Worm (Caenorhabditis elegans) whole organism, midembryonic: ENCODE results near the gene T03G11.9.

Experiments used
- T22C8.4 ChIP-seq: fragments of 200-800 bp; sonication (Bioruptor generic); IDR thresholded peaks from 2 replicates; pipeline ENCODE4 v1.3.6; 2022; ENCODE audit warnings: missing genetic modification characterization, missing compliant biosample characterization
- cog-1 ChIP-seq: sonication (generic microtip); optimal IDR thresholded peaks from 2 replicates; lab custom pipeline; 2016; ENCODE audit warnings: missing genetic modification characterization, missing compliant biosample characterization
- flt-1 ChIP-seq: fragments of 200-800 bp; sonication (Bioruptor generic); IDR thresholded peaks from 2 replicates; pipeline ENCODE4 v1.3.6; 2022; ENCODE audit warnings: missing genetic modification characterization, missing compliant biosample characterization
- klf-2 ChIP-seq: fragments of 200-800 bp; sonication (Bioruptor generic); conservative IDR thresholded peaks from 2 replicates; pipeline ENCODE4 v1.3.6; 2022; ENCODE audit warnings: missing genetic modification reagents, missing genetic modification characterization, missing compliant biosample characterization
- med-1 ChIP-seq: sonication (generic microtip); optimal IDR thresholded peaks from 2 replicates; lab custom pipeline; 2017; ENCODE audit warnings: missing genetic modification characterization, mild to moderate bottlenecking, missing compliant biosample characterization, antibody characterized with exemption, missing genetic modification reagents; ENCODE audit not compliant: insufficient read depth
- ref-1 ChIP-seq: fragments of 200-800 bp; sonication (Bioruptor generic); conservative IDR thresholded peaks from 2 replicates; pipeline ENCODE4 v1.3.6; 2022; ENCODE audit warnings: missing genetic modification reagents, missing genetic modification characterization, missing compliant biosample characterization
- tab-1 ChIP-seq: fragments of 200-800 bp; sonication (Bioruptor generic); IDR thresholded peaks from 2 replicates; pipeline ENCODE4 v1.3.6; 2022; ENCODE audit warnings: missing genetic modification characterization, missing compliant biosample characterization
- ztf-23 ChIP-seq: fragments of 200-800 bp; sonication (Bioruptor generic); IDR thresholded peaks from 2 replicates; pipeline ENCODE4 v1.3.6; 2022; ENCODE audit warnings: missing genetic modification reagents, missing genetic modification characterization, missing compliant biosample characterization
- ztf-29 ChIP-seq: fragments of 200-800 bp; sonication (Bioruptor generic); IDR thresholded peaks from 2 replicates; pipeline ENCODE4 v1.3.6; 2022; ENCODE audit warnings: missing genetic modification reagents, missing genetic modification characterization, missing compliant biosample characterization

Gene T03G11.9

DNA sequence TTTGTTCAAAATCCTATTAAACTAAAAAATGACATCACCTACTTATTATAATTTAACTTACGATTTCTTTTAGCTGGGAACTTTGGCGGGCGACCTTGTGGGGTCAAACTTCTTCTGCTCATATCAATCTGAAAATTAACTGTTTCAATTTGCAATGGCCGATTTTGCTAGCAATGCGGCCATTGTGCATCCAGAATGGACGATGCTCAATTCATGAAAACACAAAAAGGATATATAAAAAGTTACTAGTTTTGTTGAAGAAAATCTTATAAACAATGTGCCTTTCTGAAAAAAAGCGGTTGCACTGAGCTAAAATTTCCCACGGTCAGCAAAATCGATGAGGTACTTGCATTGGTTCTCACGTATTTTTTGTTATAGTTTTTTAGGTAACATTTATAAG is 29.8 kb upstream of the T03G11.9 start, which contains the start of gene C31H2.3:
C31H2.3 (minus strand) TSS at position 101 of the 400 bp plus-strand sequence.
- TF ChIP-seq klf-2 (no peak), tab-1 (no peak), med-1 (no peak), T22C8.4 (no peak)

DNA sequence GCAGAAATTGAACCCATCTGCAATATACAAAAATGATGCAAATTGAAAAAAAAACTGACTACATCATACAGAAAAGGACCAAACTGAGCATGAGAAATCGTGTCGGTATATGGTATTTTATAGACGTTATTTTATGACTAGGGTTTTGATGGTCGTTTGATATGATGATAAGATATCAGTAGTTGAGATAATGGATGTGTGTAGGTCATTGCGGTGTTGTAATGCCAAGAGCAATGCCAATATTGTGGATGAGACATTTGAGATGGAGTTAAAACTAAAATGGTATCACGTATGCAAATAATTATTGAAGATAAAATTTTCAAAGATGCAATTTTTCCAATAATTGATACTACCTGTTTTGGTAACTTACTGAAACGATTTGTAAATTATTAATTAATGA is 24.4 kb upstream of the T03G11.9 start, which contains the start of gene C31H2.4:
C31H2.4 (minus strand) TSS at position 19 of the 400 bp plus-strand sequence.
- TF ChIP-seq klf-2 (no peak), cog-1 (tag; lab: Kevin White, UChicago) (no peak), ref-1 (GFP tag; lab: Robert Waterston, UW) (no peak), ztf-23 (GFP tag; lab: Robert Waterston, UW) (no peak), ztf-29 (no peak), tab-1 (no peak), T22C8.4 (no peak), flt-1 (GFP tag; lab: Robert Waterston, UW) (no peak), med-1 (no peak)

DNA sequence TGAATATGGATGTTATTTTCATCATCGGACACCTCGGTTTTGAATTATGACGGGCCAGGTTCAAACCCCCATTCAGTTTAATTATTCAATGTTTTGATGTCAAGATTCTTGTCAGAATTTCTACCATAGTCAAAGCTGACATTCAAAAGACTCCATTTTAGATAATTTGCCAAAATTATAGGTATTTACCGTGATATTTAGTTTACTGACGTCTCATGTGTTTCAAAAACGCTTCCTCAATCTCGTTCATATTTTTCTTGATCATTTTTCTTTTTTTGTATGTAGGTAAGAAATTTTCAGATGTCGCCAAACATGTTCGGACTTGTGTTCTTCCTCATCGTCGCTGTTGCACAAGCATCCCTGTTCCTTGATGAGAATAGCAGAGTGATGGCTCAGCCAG is 21.3 kb upstream of the T03G11.9 start, which contains the start of gene EGAP5.1:
EGAP5.1 (plus strand) TSS at position 301 of the 400 bp plus-strand sequence.
- TF ChIP-seq ztf-29 = no peak
- no peak for TF ChIP-seq med-1

DNA sequence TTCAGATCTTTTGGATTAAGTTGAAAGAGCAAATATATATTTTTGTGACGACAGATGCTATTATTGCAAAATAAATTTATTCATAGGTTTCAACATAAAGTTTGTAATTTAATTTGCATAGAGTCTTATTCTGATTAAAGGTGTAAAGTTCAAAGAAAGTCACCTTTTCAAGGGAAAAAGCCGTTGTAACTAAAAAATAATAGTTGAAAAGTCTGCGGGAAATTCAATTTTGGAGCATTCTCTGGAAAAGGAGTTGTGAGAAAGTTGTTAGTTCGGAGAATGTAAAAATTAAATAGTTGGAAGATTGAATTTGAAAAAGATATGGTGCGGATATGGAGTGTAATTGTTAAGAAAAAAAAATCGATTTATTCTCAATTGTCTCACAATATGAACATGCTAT is 20.0 kb upstream of the T03G11.9 start:
- TF ChIP-seq med-1 = no peak
- TF ChIP-seq ztf-23 (GFP tag; lab: Robert Waterston, UW) = no peak
- no peak for TF ChIP-seq klf-2
- TF ChIP-seq flt-1 (GFP tag; lab: Robert Waterston, UW) = no peak
- no peak for TF ChIP-seq cog-1 (tag; lab: Kevin White, UChicago)
- no peak for TF ChIP-seq ztf-29
- TF ChIP-seq tab-1 = no peak
- TF ChIP-seq T22C8.4 = no peak
- TF ChIP-seq ref-1 (GFP tag; lab: Robert Waterston, UW) = no peak

DNA sequence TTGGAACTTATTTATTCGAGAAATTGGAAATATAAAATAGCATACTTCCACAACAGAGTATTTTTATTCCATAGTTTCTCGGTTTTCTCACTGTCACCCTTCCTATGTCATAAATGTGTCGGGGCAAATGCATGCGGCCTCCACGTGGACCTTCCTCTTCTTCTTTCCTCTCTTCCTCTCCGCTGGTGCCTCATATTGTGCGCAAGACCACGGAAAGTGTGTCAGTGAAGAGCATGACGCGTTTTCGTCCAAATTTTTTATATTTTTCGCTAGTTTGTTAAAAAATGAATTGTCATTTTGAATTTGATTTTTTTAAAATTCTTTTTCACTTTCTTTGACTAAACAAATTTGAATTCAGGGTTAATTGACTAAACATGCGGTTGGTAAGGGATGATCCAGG is 19.0 kb upstream of the T03G11.9 start, which contains the start of gene mans-3:
mans-3 (plus strand) TSS at position 359 of the 400 bp plus-strand sequence.
- TF ChIP-seq med-1 (no peak), ztf-23 (GFP tag; lab: Robert Waterston, UW) (peak; percentile 84), cog-1 (tag; lab: Kevin White, UChicago) (peak; percentile 82), klf-2 (peak; percentile 33; the same call in 1 of the 2 replicates), tab-1 (no peak), ref-1 (GFP tag; lab: Robert Waterston, UW) (0 out of 2 replicates have a peak, but pooled peaks have one; percentile 51), flt-1 (GFP tag; lab: Robert Waterston, UW) (peak; percentile 75), ztf-29 (0 out of 2 replicates have a peak, but pooled peaks have one; percentile 44), T22C8.4 (no peak)

DNA sequence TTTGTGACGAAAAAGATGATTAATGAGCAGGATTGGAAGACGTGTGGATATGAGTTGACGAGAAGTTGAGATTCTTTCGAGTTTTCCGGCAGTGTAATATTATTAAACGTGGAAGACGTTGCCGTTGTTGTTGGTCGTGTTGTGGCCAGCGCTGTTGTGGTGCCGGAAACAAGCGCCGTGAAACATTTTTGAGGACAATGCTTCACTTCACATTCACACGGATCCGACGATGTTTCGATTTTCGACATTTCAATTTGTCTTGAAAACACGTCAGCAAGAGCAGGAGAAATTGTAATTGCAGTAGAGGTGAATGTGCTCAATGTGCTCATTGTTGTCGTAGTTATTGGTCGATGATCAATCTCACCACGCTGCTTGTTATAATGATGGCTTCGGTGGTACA is 15.3 kb upstream of the T03G11.9 start:
- no peak for TF ChIP-seq T22C8.4
- no peak for TF ChIP-seq tab-1
- TF ChIP-seq med-1 = no peak
- no peak for TF ChIP-seq flt-1 (GFP tag; lab: Robert Waterston, UW)
- TF ChIP-seq ztf-23 (GFP tag; lab: Robert Waterston, UW) = no peak
- TF ChIP-seq cog-1 (tag; lab: Kevin White, UChicago) = no peak
- TF ChIP-seq ref-1 (GFP tag; lab: Robert Waterston, UW) = no peak
- TF ChIP-seq klf-2 = no peak
- no peak for TF ChIP-seq ztf-29

DNA sequence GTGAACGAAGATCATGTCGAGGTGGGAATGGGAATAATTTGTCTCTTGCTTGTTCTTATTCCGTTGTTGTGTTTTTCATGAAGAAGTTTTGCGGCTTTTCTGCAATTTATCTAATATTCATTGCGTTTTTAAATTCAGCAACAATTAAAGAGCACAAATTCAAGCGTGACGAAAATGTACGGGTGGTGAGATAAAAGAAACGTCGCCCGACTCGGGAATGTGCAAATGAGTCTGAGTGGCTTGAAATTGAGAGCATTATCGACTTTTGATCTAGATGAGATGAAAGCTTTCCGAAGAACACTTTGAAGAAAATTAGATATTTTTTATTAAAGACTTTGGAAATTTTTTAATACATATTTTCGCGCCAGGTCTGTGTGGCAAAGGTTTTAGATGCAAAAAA is 12.9 kb upstream of the T03G11.9 start, which contains the start of gene T03G11.10:
T03G11.10 (minus strand) TSS at position 101 of the 400 bp plus-strand sequence.
- TF ChIP-seq ztf-23 (GFP tag; lab: Robert Waterston, UW) (no peak), ztf-29 (no peak), klf-2 (no peak), tab-1 (no peak), cog-1 (tag; lab: Kevin White, UChicago) (no peak), ref-1 (GFP tag; lab: Robert Waterston, UW) (no peak), flt-1 (GFP tag; lab: Robert Waterston, UW) (no peak), T22C8.4 (no peak), med-1 (no peak)

DNA sequence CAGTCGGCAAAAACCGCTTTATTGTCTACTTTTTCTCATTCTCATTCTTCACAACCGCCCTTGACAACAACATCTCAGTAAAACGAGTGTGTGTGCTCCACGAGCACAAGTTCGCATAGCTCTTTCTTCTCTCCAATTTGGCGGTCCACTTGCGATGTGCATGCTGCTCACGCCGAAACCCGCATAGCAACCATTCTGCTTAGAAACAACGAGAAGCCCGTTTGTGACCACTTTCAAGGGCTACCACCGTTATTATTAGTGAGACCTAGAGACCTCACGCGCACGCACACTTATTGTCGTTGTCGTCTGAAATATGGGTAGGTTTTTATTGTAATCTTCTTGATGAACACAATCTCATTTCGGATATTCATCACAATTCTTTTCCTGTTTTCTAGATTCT is 9.8 kb upstream of the T03G11.9 start, which contains the start of gene zchc-1A:
zchc-1A (plus strand) TSS at position 114 of the 400 bp plus-strand sequence.
- TF ChIP-seq tab-1 (no peak), klf-2 (no peak), T22C8.4 (no peak), med-1 (no peak), ztf-23 (GFP tag; lab: Robert Waterston, UW) (no peak), ztf-29 (no peak), ref-1 (GFP tag; lab: Robert Waterston, UW) (no peak), flt-1 (GFP tag; lab: Robert Waterston, UW) (no peak), cog-1 (tag; lab: Kevin White, UChicago) (no peak)

DNA sequence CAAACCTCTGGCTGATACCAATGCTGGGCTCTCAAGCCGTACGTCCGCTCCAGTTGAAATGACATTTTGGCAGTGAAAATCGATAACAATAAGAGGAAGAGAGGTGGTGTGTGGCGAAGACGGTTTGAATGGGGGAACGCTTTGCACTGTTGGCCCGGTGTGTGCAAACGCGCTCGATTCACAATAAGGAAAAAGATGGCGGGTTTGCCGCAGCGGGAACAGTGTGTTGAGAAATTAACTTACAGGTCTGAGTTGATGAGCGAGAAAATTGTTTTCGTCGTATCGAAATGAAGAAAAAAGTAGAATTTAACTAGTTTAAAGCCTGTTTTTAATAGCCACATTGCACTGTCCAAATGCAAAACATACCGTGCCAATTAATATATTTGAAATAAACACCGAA is 5.0 kb upstream of the T03G11.9 start, which contains the start of gene metl-9:
metl-9 (minus strand) TSS at position 101 of the 400 bp plus-strand sequence.
- no peak for TF ChIP-seq tab-1
- TF ChIP-seq ztf-29 = no peak
- no peak for TF ChIP-seq T22C8.4

DNA sequence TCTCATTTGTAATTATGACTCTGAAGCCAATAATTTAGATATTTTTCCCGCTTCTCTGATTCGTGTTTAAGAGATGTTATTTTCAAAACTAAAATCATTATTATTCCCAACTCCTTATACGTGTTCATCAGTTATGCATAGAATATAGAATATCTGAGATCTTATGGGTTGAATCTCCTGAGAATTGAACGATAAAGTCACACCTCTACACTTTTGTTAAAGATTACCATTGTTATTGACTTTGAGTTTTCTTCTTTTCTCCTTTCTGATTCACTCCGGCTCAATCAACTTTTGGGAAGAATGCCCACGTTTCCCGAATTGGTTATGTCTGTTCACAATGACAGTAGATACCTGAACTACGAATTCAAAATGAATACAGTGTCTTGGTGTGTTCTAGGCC is 4.2 kb upstream of the T03G11.9 start, which contains the start of gene sru-48:
sru-48 (plus strand) TSS at position 301 of the 400 bp plus-strand sequence.
- TF ChIP-seq flt-1 (GFP tag; lab: Robert Waterston, UW) (no peak), med-1 (no peak), ref-1 (GFP tag; lab: Robert Waterston, UW) (no peak), ztf-23 (GFP tag; lab: Robert Waterston, UW) (no peak), tab-1 (no peak), T22C8.4 (no peak), cog-1 (tag; lab: Kevin White, UChicago) (no peak), klf-2 (no peak), ztf-29 (no peak)

DNA sequence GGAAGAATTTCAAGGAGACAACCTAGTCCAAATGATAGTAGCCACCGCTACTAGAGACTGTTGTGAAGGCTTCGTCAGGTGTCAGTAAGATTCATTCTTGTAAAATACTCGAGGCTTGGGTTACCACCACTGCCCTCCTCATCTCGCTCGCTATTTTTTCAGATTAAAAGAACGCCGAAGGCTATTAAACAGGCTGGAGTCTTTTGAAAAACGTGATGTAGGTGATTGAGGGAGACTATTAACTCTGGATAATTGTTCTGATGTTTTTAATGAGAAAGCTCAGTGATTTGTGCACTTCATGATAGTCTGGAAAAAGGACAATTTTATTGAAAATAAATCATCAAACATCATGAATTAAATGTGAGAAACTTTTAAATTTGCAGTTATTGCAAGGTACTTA is 4.9 kb downstream of the T03G11.9 start, which contains the start of gene zig-6:
zig-6 (minus strand) TSS at position 101 of the 400 bp plus-strand sequence.
- TF ChIP-seq ref-1 (GFP tag; lab: Robert Waterston, UW) (no peak), ztf-29 (no peak), med-1 (no peak)
